Fruit fly (Drosophila melanogaster) whole organism, prepupa: Measurements from ENCODE around the gene Or85d.

Experiments
- Blimp-1 ChIP-seq: fragments of 200-800 bp; sonication (Bioruptor generic); optimal IDR thresholded peaks from 3 replicates; lab custom pipeline; 2017; ENCODE audit warnings: missing biosample characterization, missing genetic modification characterization, mild to moderate bottlenecking, moderate library complexity, missing genetic modification reagents
- CG10669 ChIP-seq: fragments of 200-800 bp; sonication (Bioruptor generic); optimal IDR thresholded peaks from 3 replicates; lab custom pipeline; 2018; ENCODE audit warnings: missing biosample characterization, mild to moderate bottlenecking, missing genetic modification characterization, moderate library complexity
- CG11294 ChIP-seq: fragments of 200-800 bp; sonication (Bioruptor generic); IDR thresholded peaks from 2 replicates; pipeline ENCODE4 v1.3.6; 2022; ENCODE audit warnings: missing biosample characterization, missing genetic modification characterization
- CG11762 ChIP-seq: fragments of 200-800 bp; sonication (Bioruptor generic); optimal IDR thresholded peaks from 3 replicates; lab custom pipeline; 2016; ENCODE audit warnings: missing biosample characterization, missing genetic modification characterization; ENCODE audit not compliant: insufficient read depth
- CG1621 ChIP-seq: fragments of 200-800 bp; sonication (Bioruptor generic); optimal IDR thresholded peaks from 3 replicates; lab custom pipeline; 2018; ENCODE audit warnings: missing biosample characterization, mild to moderate bottlenecking, missing genetic modification characterization
- CG16779 ChIP-seq: fragments of 200-800 bp; sonication (Bioruptor generic); optimal IDR thresholded peaks from 3 replicates; lab custom pipeline; 2017; ENCODE audit warnings: missing biosample characterization, mild to moderate bottlenecking, missing genetic modification characterization
- CG3032 ChIP-seq: fragments of 200-800 bp; optimal IDR thresholded peaks from 2 replicates; lab custom pipeline; 2019; ENCODE audit warnings: missing biosample characterization, mild to moderate bottlenecking, missing genetic modification characterization, moderate library complexity
- CG32006 ChIP-seq: fragments of 200-800 bp; sonication (Bioruptor generic); optimal IDR thresholded peaks from 3 replicates; lab custom pipeline; 2017; ENCODE audit warnings: missing biosample characterization, mild to moderate bottlenecking, missing genetic modification characterization
- CG34406 ChIP-seq: fragments of 200-800 bp; sonication (Bioruptor generic); optimal IDR thresholded peaks from 3 replicates; lab custom pipeline; 2016; ENCODE audit warnings: missing biosample characterization, missing genetic modification characterization
- CG3919 ChIP-seq: fragments of 200-800 bp; sonication (Bioruptor generic); optimal IDR thresholded peaks from 3 replicates; lab custom pipeline; 2016; ENCODE audit warnings: missing biosample characterization, missing genetic modification characterization
- CG4318 ChIP-seq: fragments of 200-800 bp; sonication (Bioruptor generic); optimal IDR thresholded peaks from 3 replicates; lab custom pipeline; 2017; ENCODE audit warnings: missing biosample characterization, mild to moderate bottlenecking, missing genetic modification characterization
- CG6163 ChIP-seq: fragments of 200-800 bp; sonication (Bioruptor generic); IDR thresholded peaks from 3 replicates; pipeline ENCODE4 v1.3.6; 2022; ENCODE audit warnings: missing biosample characterization, missing genetic modification characterization
- CG6276 ChIP-seq: fragments of 200-800 bp; sonication (Bioruptor generic); optimal IDR thresholded peaks from 2 replicates; lab custom pipeline; 2017; ENCODE audit warnings: missing biosample characterization, mild to moderate bottlenecking, missing genetic modification characterization
- CG6792 ChIP-seq: fragments of 200-800 bp; sonication (Bioruptor generic); optimal IDR thresholded peaks from 3 replicates; lab custom pipeline; 2016; ENCODE audit warnings: missing biosample characterization, missing genetic modification characterization
- CG6808 ChIP-seq: fragments of 200-800 bp; sonication (Bioruptor generic); optimal IDR thresholded peaks from 3 replicates; lab custom pipeline; 2017; ENCODE audit warnings: missing biosample characterization, missing genetic modification characterization, mild to moderate bottlenecking, moderate library complexity, missing genetic modification reagents
- CG7368 ChIP-seq: fragments of 200-800 bp; sonication (Bioruptor generic); optimal IDR thresholded peaks from 3 replicates; lab custom pipeline; 2016; ENCODE audit warnings: missing biosample characterization, missing genetic modification characterization
- CG8119 ChIP-seq: fragments of 200-800 bp; sonication (Bioruptor generic); IDR thresholded peaks from 3 replicates; pipeline ENCODE4 v1.3.6; 2022; ENCODE audit warnings: missing biosample characterization, missing genetic modification characterization
- CG8319 ChIP-seq: fragments of 200-800 bp; sonication (Bioruptor generic); optimal IDR thresholded peaks from 3 replicates; lab custom pipeline; 2016; ENCODE audit warnings: missing biosample characterization, missing genetic modification characterization
- CG8632 ChIP-seq: fragments of 200-800 bp; sonication (Bioruptor generic); optimal IDR thresholded peaks from 3 replicates; lab custom pipeline; 2016; ENCODE audit warnings: missing biosample characterization, missing genetic modification characterization
- CG9139 ChIP-seq: fragments of 200-800 bp; sonication (Bioruptor generic); optimal IDR thresholded peaks from 3 replicates; lab custom pipeline; 2017; ENCODE audit warnings: missing biosample characterization, mild to moderate bottlenecking, missing genetic modification characterization
- Eip78C ChIP-seq: fragments of 200-800 bp; sonication (Bioruptor generic); peaks from one replicate; lab custom pipeline; 2016; ENCODE audit warnings: missing biosample characterization, missing genetic modification characterization
- Eip93F ChIP-seq: fragments of 200-800 bp; sonication (Bioruptor generic); optimal IDR thresholded peaks from 2 replicates; lab custom pipeline; 2016; ENCODE audit warnings: missing biosample characterization, mild to moderate bottlenecking, missing genetic modification characterization
- Ets96B ChIP-seq: fragments of 200-800 bp; optimal IDR thresholded peaks from 2 replicates; lab custom pipeline; 2019; ENCODE audit warnings: missing biosample characterization, mild to moderate bottlenecking, missing genetic modification characterization, moderate library complexity
- Gug ChIP-seq: fragments of 200-800 bp; sonication (Bioruptor generic); IDR thresholded peaks from 2 replicates; pipeline ENCODE4 v1.3.6; 2022; ENCODE audit warnings: missing biosample characterization, missing genetic modification characterization
- Hr4 ChIP-seq: fragments of 200-800 bp; sonication (Bioruptor generic); optimal IDR thresholded peaks from 3 replicates; lab custom pipeline; 2016; ENCODE audit warnings: missing biosample characterization, missing genetic modification characterization
- Lpt ChIP-seq: fragments of 200-800 bp; sonication (Bioruptor generic); optimal IDR thresholded peaks from 3 replicates; lab custom pipeline; 2016; ENCODE audit warnings: missing biosample characterization, missing genetic modification characterization
- OdsH ChIP-seq: fragments of 200-800 bp; sonication (Bioruptor generic); optimal IDR thresholded peaks from 3 replicates; lab custom pipeline; 2016; ENCODE audit warnings: missing biosample characterization, missing genetic modification characterization
- Sox102F ChIP-seq: fragments of 200-800 bp; sonication (Bioruptor generic); optimal IDR thresholded peaks from 2 replicates; lab custom pipeline; 2016; ENCODE audit warnings: missing biosample characterization, mild to moderate bottlenecking, missing genetic modification characterization
- Sox14 ChIP-seq: fragments of 200-800 bp; sonication (Bioruptor generic); optimal IDR thresholded peaks from 3 replicates; lab custom pipeline; 2016; ENCODE audit warnings: missing biosample characterization, missing genetic modification characterization
- Sox15 ChIP-seq: fragments of 200-800 bp; sonication (Bioruptor generic); optimal IDR thresholded peaks from 3 replicates; lab custom pipeline; 2016; ENCODE audit warnings: missing biosample characterization, missing genetic modification characterization
- achi ChIP-seq: fragments of 200-800 bp; sonication (Bioruptor generic); optimal IDR thresholded peaks from 3 replicates; lab custom pipeline; 2016; ENCODE audit warnings: missing biosample characterization, missing genetic modification characterization
- dac ChIP-seq: fragments of 200-800 bp; sonication (Bioruptor generic); optimal IDR thresholded peaks from 2 replicates; lab custom pipeline; 2017; ENCODE audit warnings: missing biosample characterization, mild to moderate bottlenecking, missing genetic modification characterization
- dsx ChIP-seq: fragments of 200-800 bp; optimal IDR thresholded peaks from 3 replicates; lab custom pipeline; 2019; ENCODE audit warnings: missing biosample characterization, mild to moderate bottlenecking, missing genetic modification characterization, moderate library complexity; ENCODE audit not compliant: poor library complexity, severe bottlenecking
- esn ChIP-seq: fragments of 200-800 bp; sonication (Bioruptor generic); optimal IDR thresholded peaks from 2 replicates; lab custom pipeline; 2016; ENCODE audit warnings: missing biosample characterization, mild to moderate bottlenecking, missing genetic modification characterization, moderate library complexity
- fd59A ChIP-seq: fragments of 200-800 bp; sonication (Bioruptor generic); optimal IDR thresholded peaks from 2 replicates; lab custom pipeline; 2017; ENCODE audit warnings: missing biosample characterization, mild to moderate bottlenecking, missing genetic modification characterization, missing genetic modification reagents
- fd85E ChIP-seq: fragments of 200-800 bp; sonication (Bioruptor generic); optimal IDR thresholded peaks from 3 replicates; lab custom pipeline; 2016; ENCODE audit warnings: missing biosample characterization, missing genetic modification characterization
- fkh ChIP-seq: fragments of 200-800 bp; sonication (Bioruptor generic); optimal IDR thresholded peaks from 3 replicates; lab custom pipeline; 2017; ENCODE audit warnings: missing biosample characterization, mild to moderate bottlenecking, missing genetic modification characterization, moderate library complexity
- lz ChIP-seq: fragments of 200-800 bp; sonication (Bioruptor generic); optimal IDR thresholded peaks from 3 replicates; lab custom pipeline; 2016; ENCODE audit warnings: missing biosample characterization, missing genetic modification characterization
- net ChIP-seq: fragments of 200-800 bp; sonication (Bioruptor generic); optimal IDR thresholded peaks from 3 replicates; lab custom pipeline; 2016; ENCODE audit warnings: missing biosample characterization, missing genetic modification characterization
- pdm3 ChIP-seq: fragments of 200-800 bp; sonication (Bioruptor generic); optimal IDR thresholded peaks from 3 replicates; lab custom pipeline; 2016; ENCODE audit warnings: missing biosample characterization, missing genetic modification characterization
- salr ChIP-seq, 2 experiments: fragments of 200-800 bp; sonication (Bioruptor generic); optimal IDR thresholded peaks; 3 replicates each; lab custom pipeline; 2016 to 2018; ENCODE audit warnings: missing biosample characterization in 2 of 2, missing genetic modification characterization in 2 of 2, mild to moderate bottlenecking in 1 of 2
- ss ChIP-seq, 2 experiments: fragments of 200-800 bp; sonication (Bioruptor generic); optimal IDR thresholded peaks; 2 replicates in 1 of 2; 3 replicates in 1 of 2; lab custom pipeline; 2017 to 2018; ENCODE audit warnings: mild to moderate bottlenecking in 2 of 2, missing biosample characterization in 2 of 2, missing genetic modification characterization in 2 of 2, moderate library complexity in 1 of 2
- svp ChIP-seq: fragments of 200-800 bp; sonication (Bioruptor generic); peaks from one replicate; lab custom pipeline; 2016; ENCODE audit warnings: missing biosample characterization, missing genetic modification characterization
- vri ChIP-seq: fragments of 200-800 bp; sonication (Bioruptor generic); optimal IDR thresholded peaks from 3 replicates; lab custom pipeline; 2016; ENCODE audit warnings: missing biosample characterization, mild to moderate bottlenecking, missing genetic modification characterization

Gene Or85d

dm6 chr3R:8552308-8552707 lies at the start of gene Or85d:
Or85d (plus strand) TSS chr3R:8552608.
- TF ChIP-seq Sox102F (GFP tag; lab: Kevin White, UChicago) (no peak), Ets96B (tag; lab: Kevin White, UChicago) (no peak), CG4318 (GFP tag; lab: Kevin White, UChicago) (no peak), CG6163 (GFP tag; lab: Robert Waterston, UW) (no peak), CG32006 (GFP tag; lab: Kevin White, UChicago) (no peak), CG8319 (GFP tag; lab: Kevin White, UChicago) (no peak), CG3919 (no peak), CG11294 (GFP tag; lab: Robert Waterston, UW) (no peak)

dm6 chr3R:8511258-8511657 lies 41.1 kb upstream of the Or85d start, which contains the start of gene Or85b:
Or85b (minus strand) TSS chr3R:8511358.
- TF ChIP-seq net (GFP tag; lab: Kevin White, UChicago) (no peak), CG34406 (no peak), CG11762 (GFP tag; lab: Kevin White, UChicago) (no peak), CG8632 (GFP tag; lab: Kevin White, UChicago) (no peak), Sox15 (no peak), pdm3 (GFP tag; lab: Kevin White, UChicago) (no peak), Eip93F (no peak), esn (GFP tag; lab: Kevin White, UChicago) (no peak), CG10669 (GFP tag; lab: Kevin White, UChicago) (no peak), ss (GFP tag; optimal IDR thresholded peaks at IDR 0.05; lab: Kevin White, UChicago) (no peak), salr (GFP tag; optimal IDR thresholded peaks at IDR 0.05; lab: Kevin White, UChicago) (no peak), Lpt (no peak)

DNA sequence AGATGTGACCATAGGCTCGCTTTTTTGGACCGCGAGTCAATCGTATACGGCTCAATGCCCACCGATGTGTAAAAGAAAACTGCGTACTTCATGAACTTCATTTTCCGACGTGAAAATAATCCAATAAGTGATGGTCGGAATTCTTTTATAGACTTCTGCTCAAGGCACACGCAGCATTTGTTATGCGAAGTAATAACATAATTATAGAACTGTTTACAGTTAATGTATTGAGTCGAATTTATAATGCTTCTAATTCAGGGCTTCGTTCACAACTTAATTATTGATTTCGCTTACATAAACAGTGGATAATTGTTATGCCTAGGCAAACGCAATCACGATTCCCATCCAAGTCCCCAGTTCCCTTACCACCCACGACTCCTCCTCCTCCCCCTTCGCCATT lies 39.5 kb upstream of the Or85d start, which contains the start of gene Or85c:
Gene Or85c, minus strand, starts transcription at position 101 of the 400 bp plus-strand sequence.
- TF ChIP-seq Hr4 (GFP tag; lab: Kevin White, UChicago) (no peak), dsx (GFP tag; lab: Kevin White, UChicago) (no peak), CG8632 (GFP tag; lab: Kevin White, UChicago) (no peak), CG16779 (tag; lab: Kevin White, UChicago) (no peak), CG6276 (no peak), CG8119 (no peak), achi (no peak), CG3032 (tag; lab: Kevin White, UChicago) (no peak), dac (GFP tag; lab: Kevin White, UChicago) (no peak), Blimp-1 (GFP tag; lab: Kevin White, UChicago) (no peak), lz (GFP tag; lab: Kevin White, UChicago) (no peak), Sox14 (GFP tag; lab: Kevin White, UChicago) (no peak), fd85E (no peak), fd59A (GFP tag; lab: Kevin White, UChicago) (no peak), CG3919 (no peak), CG8319 (GFP tag; lab: Kevin White, UChicago) (no peak)

DNA sequence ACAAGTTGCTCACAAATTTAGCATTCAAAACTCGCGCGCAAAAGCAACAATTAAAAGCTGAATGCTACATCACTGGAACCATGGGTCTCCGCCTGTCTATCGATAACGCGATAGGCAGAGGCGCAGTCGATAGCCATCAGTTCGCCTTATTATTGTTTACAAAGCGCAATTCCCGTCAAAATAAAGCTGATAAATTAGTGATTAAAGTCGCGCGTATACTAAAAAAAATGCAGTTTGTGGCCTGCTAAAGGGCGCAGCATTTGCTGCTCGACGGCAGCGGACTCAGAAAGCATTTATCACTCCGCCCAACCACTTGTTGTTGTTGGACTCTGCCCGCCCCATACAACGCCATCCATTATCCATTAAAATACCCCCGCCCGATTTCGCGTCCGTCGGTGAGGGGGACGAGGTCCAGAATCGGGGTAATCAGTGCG lies 34.6 kb upstream of the Or85d start, which contains the start of gene CG11737:
Gene CG11737, plus strand, starts transcription at position 117 of the 434 bp plus-strand sequence.
- TF ChIP-seq CG16779 (tag; lab: Kevin White, UChicago): no peak
- no peak for TF ChIP-seq CG6792 (GFP tag; lab: Kevin White, UChicago)
- peak; percentile 9; the same call in 1 of the 2 replicates for TF ChIP-seq Gug (GFP tag; lab: Robert Waterston, UW)
- TF ChIP-seq ss (GFP tag; optimal IDR thresholded peaks at IDR 0.05; lab: Kevin White, UChicago): peak; percentile 47 to 65
- peak; percentile 37 for TF ChIP-seq Sox14 (GFP tag; lab: Kevin White, UChicago)
- no peak for TF ChIP-seq Eip93F
- TF ChIP-seq CG1621: peak; percentile 57
- TF ChIP-seq OdsH (GFP tag; lab: Kevin White, UChicago): no peak
- TF ChIP-seq CG7368 (GFP tag; lab: Kevin White, UChicago): no peak
- peak; percentile 93 for TF ChIP-seq fkh (GFP tag; lab: Kevin White, UChicago)
- TF ChIP-seq CG6808 (GFP tag; lab: Kevin White, UChicago): peak; percentile 44
- TF ChIP-seq CG11762 (GFP tag; lab: Kevin White, UChicago): peak; percentile 12
- TF ChIP-seq svp (GFP tag; lab: Kevin White, UChicago): peak; percentile 64
- peak; percentile 4 for TF ChIP-seq Ets96B (tag; lab: Kevin White, UChicago)
- peak; percentile 30 for TF ChIP-seq CG8319 (GFP tag; lab: Kevin White, UChicago)
- TF ChIP-seq Lpt: peak; percentile 11
- TF ChIP-seq Sox15: no peak
- TF ChIP-seq net (GFP tag; lab: Kevin White, UChicago): peak; percentile 21
- TF ChIP-seq CG9139 (GFP tag; lab: Kevin White, UChicago): peak; percentile 56
- TF ChIP-seq esn (GFP tag; lab: Kevin White, UChicago): no peak
- peak; percentile 1 for TF ChIP-seq Hr4 (GFP tag; lab: Kevin White, UChicago)
- TF ChIP-seq vri (GFP tag; lab: Kevin White, UChicago): peak; percentile 25
- peak; percentile 27 for TF ChIP-seq CG32006 (GFP tag; lab: Kevin White, UChicago)
- peak; percentile 69 for TF ChIP-seq Eip78C (GFP tag; lab: Kevin White, UChicago)
